Worm (Caenorhabditis elegans) whole organism, L3 larva: Measurements from ENCODE around the gene ZK105.1.

ENCODE experiments used
- elt-3 ChIP-seq, 3 experiments: fragments of 150-350 bp in 1 of 3; sonication (generic microtip) in 2 of 3; optimal IDR thresholded peaks; 2 replicates in 2 of 3; 4 replicates in 1 of 3; lab custom pipeline; 2014 to 2017; ENCODE audit warnings: missing biosample characterization in 3 of 3, missing genetic modification characterization in 3 of 3
- fkh-2 ChIP-seq: fragments of 150-350 bp; optimal IDR thresholded peaks from 2 replicates; lab custom pipeline; 2014; ENCODE audit warnings: missing biosample characterization, missing genetic modification reagents, missing genetic modification characterization
- nfya-1 ChIP-seq: sonication (generic microtip); optimal IDR thresholded peaks from 2 replicates; lab custom pipeline; 2017; ENCODE audit warnings: missing genetic modification characterization, mild to moderate bottlenecking, missing compliant biosample characterization, antibody characterized with exemption, moderate library complexity; ENCODE audit not compliant: insufficient read depth
- ztf-11 ChIP-seq: fragments of 150-350 bp; optimal IDR thresholded peaks from 2 replicates; lab custom pipeline; 2014; ENCODE audit warnings: missing biosample characterization, missing genetic modification characterization

- no peak for TF ChIP-seq nfya-1 (tag; lab: Kevin White, UChicago)
- TF ChIP-seq fkh-2 (tag; lab: Kevin White, UChicago): no peak
- TF ChIP-seq elt-3 (tag; optimal IDR thresholded peaks at IDR 0.05; lab: Kevin White, UChicago): no peak
- TF ChIP-seq ztf-11 (tag; lab: Kevin White, UChicago): no peak
Observed at ce11 chrV:7716034-7716433, 2.2 kb downstream of the ZK105.1 start, which contains the start of gene ZK105.12.
